Fruit fly (Drosophila melanogaster) whole organism, pupa: ENCODE results near the gene CG14841.

Experiments used
- CG10348 ChIP-seq: fragments of 200-800 bp; sonication (Bioruptor generic); IDR thresholded peaks from 2 replicates; pipeline ENCODE4 v1.3.6; 2022; ENCODE audit warnings: missing biosample characterization, missing genetic modification characterization
- CG12605 ChIP-seq: fragments of 200-800 bp; sonication (Bioruptor generic); IDR thresholded peaks from 2 replicates; pipeline ENCODE4 v1.3.6; 2022; ENCODE audit warnings: missing biosample characterization, missing genetic modification characterization
- CG17806 ChIP-seq: fragments of 200-800 bp; sonication (Bioruptor generic); optimal IDR thresholded peaks from 2 replicates; lab custom pipeline; 2018; ENCODE audit warnings: missing biosample characterization, mild to moderate bottlenecking, missing genetic modification characterization, moderate library complexity
- CG4496 ChIP-seq: fragments of 200-800 bp; sonication (Bioruptor generic); IDR thresholded peaks from 3 replicates; pipeline ENCODE4 v1.3.6; 2022; ENCODE audit warnings: missing biosample characterization, missing genetic modification characterization
- CG8159 ChIP-seq: fragments of 200-800 bp; sonication (Bioruptor generic); optimal IDR thresholded peaks from 3 replicates; lab custom pipeline; 2018; ENCODE audit warnings: missing biosample characterization, mild to moderate bottlenecking, missing genetic modification characterization, moderate library complexity
- CG8301 ChIP-seq: fragments of 200-800 bp; sonication (Bioruptor generic); optimal IDR thresholded peaks from 2 replicates; lab custom pipeline; 2018; ENCODE audit warnings: missing biosample characterization, mild to moderate bottlenecking, missing genetic modification characterization
- D1 ChIP-seq: fragments of 200-800 bp; sonication (Bioruptor generic); optimal IDR thresholded peaks from 2 replicates; lab custom pipeline; 2018; ENCODE audit warnings: missing biosample characterization, mild to moderate bottlenecking, missing genetic modification characterization, moderate library complexity
- EcR ChIP-seq: fragments of 200-800 bp; sonication (Bioruptor generic); optimal IDR thresholded peaks from 3 replicates; lab custom pipeline; 2019; ENCODE audit warnings: missing biosample characterization, missing genetic modification characterization, mild to moderate bottlenecking, moderate library complexity, missing genetic modification reagents
- Snoo ChIP-seq: fragments of 200-800 bp; sonication (Bioruptor generic); optimal IDR thresholded peaks from 3 replicates; lab custom pipeline; 2017; ENCODE audit warnings: missing biosample characterization, mild to moderate bottlenecking, missing genetic modification characterization, inconsistent platforms

- TF ChIP-seq CG12605 (no peak), CG10348 (GFP tag; lab: Robert Waterston, UW) (no peak), CG8301 (tag; lab: Kevin White, UChicago) (peak; percentile 67), D1 (tag; lab: Kevin White, UChicago) (no peak), EcR (GFP tag; lab: Kevin White, UChicago) (no peak), CG8159 (tag; lab: Kevin White, UChicago) (peak; percentile 15), CG4496 (GFP tag; lab: Robert Waterston, UW) (peak; percentile 28; the same call in 1 of the 3 replicates), CG17806 (tag; lab: Kevin White, UChicago) (peak; percentile 17), Snoo (tag; lab: Kevin White, UChicago) (peak; percentile 10)
Observed at dm6 chr3R:14280324-14280723, 18.1 kb upstream of the CG14841 start.
